Fruit fly (Drosophila melanogaster) whole organism, embryonic: ENCODE results near the gene CG15631.

Experiments used
- BEAF-32 ChIP-seq: fragments of 200-800 bp; sonication (Bioruptor generic); optimal IDR thresholded peaks from 3 replicates; lab custom pipeline; 2017; ENCODE audit warnings: missing biosample characterization, missing genetic modification characterization, mild to moderate bottlenecking, moderate library complexity, missing genetic modification reagents
- CG10959 ChIP-seq: fragments of 200-800 bp; sonication (Bioruptor generic); IDR thresholded peaks from 2 replicates; pipeline ENCODE4 v1.3.6; 2022; ENCODE audit warnings: missing biosample characterization, missing genetic modification characterization
- CG17186 ChIP-seq: fragments of 200-800 bp; sonication (Bioruptor generic); optimal IDR thresholded peaks from 3 replicates; lab custom pipeline; 2017; ENCODE audit warnings: missing biosample characterization, missing genetic modification reagents, missing genetic modification characterization
- CG17359 ChIP-seq: fragments of 200-800 bp; sonication (Bioruptor generic); optimal IDR thresholded peaks from 3 replicates; lab custom pipeline; 2018; ENCODE audit warnings: missing biosample characterization, mild to moderate bottlenecking, missing genetic modification characterization, moderate library complexity
- CG34422 ChIP-seq: fragments of 200-800 bp; sonication (Bioruptor generic); IDR thresholded peaks from 3 replicates; pipeline ENCODE4 v1.3.6; 2022; ENCODE audit warnings: missing biosample characterization, missing genetic modification characterization
- Dfd ChIP-seq, 2 experiments: fragments of >200 bp; optimal IDR thresholded peaks; 2 replicates each; lab custom pipeline; 2017; ENCODE audit warnings: missing biosample characterization in 2 of 2, missing genetic modification characterization in 2 of 2
- Dip2 ChIP-seq: fragments of 200-800 bp; sonication (Bioruptor generic); IDR thresholded peaks from 2 replicates; pipeline ENCODE4 v1.3.6; 2022; ENCODE audit warnings: missing biosample characterization, missing genetic modification characterization
- Gug ChIP-seq: fragments of 200-800 bp; sonication (Bioruptor generic); IDR thresholded peaks from 4 replicates; pipeline ENCODE4 v1.3.6; 2022; ENCODE audit warnings: missing biosample characterization, missing genetic modification characterization
- fru ChIP-seq: fragments of >200 bp; optimal IDR thresholded peaks from 2 replicates; lab custom pipeline; 2017
- hkb ChIP-seq, 2 experiments: fragments of 200-800 bp in 1 of 2; fragments of >200 bp in 1 of 2; sonication (Bioruptor generic) in 1 of 2; IDR thresholded peaks in 1 of 2; optimal IDR thresholded peaks in 1 of 2; 2 replicates each; pipeline versions ENCODE4 v1.3.6 to Lab custom; 2017 to 2022; ENCODE audit warnings: missing biosample characterization in 1 of 2, missing genetic modification characterization in 1 of 2
- pan ChIP-seq, 4 experiments: fragments of >200 bp in 3 of 4; fragments of 200-800 bp in 1 of 4; sonication (Bioruptor generic) in 1 of 4; optimal IDR thresholded peaks in 3 of 4; IDR thresholded peaks in 1 of 4; 2 replicates each; pipeline versions ENCODE4 v1.3.6 to Lab custom; 2017 to 2022; ENCODE audit warnings: missing biosample characterization in 2 of 4, missing genetic modification characterization in 2 of 4, mixed read lengths in 1 of 4
- run ChIP-seq: fragments of 200-800 bp; sonication (Bioruptor generic); optimal IDR thresholded peaks from 3 replicates; lab custom pipeline; 2018; ENCODE audit warnings: missing biosample characterization, mild to moderate bottlenecking, missing genetic modification characterization

- TF ChIP-seq fru (lab: Kevin White, UChicago) (no peak), Gug (GFP tag; lab: Robert Waterston, UW) (no peak), BEAF-32 (GFP tag; lab: Kevin White, UChicago) (no peak), Dip2 (GFP tag; lab: Robert Waterston, UW) (no peak), hkb (optimal IDR thresholded peaks at IDR 0.05; lab: Kevin White, UChicago) (no peak), hkb (GFP tag; IDR thresholded peaks at IDR 0.05; lab: Robert Waterston, UW) (no peak), CG17186 (GFP tag; lab: Kevin White, UChicago) (no peak), run (tag; lab: Kevin White, UChicago) (no peak), pan (optimal IDR thresholded peaks at IDR 0.05; lab: Kevin White, UChicago) (no peak), pan (GFP tag; optimal IDR thresholded peaks at IDR 0.05 in 1 of 2, IDR thresholded peaks at IDR 0.05 in 1 of 2) (no peak), CG10959 (no peak), CG17359 (tag; lab: Kevin White, UChicago) (no peak), CG34422 (no peak), Dfd (GFP tag; optimal IDR thresholded peaks at IDR 0.05; lab: Kevin White, UChicago) (no peak)
Observed at dm6 chr2L:4701385-4701784, 32.9 kb downstream of the CG15631 start, which contains the start of gene Taf12L.
